Fruit fly (Drosophila melanogaster) whole organism, pupa: ENCODE data around the gene Elys.

Source experiments
- CG14655 ChIP-seq: fragments of 200-800 bp; sonication (Bioruptor generic); optimal IDR thresholded peaks from 3 replicates; lab custom pipeline; 2017; ENCODE audit warnings: mild to moderate bottlenecking, missing biosample characterization, missing genetic modification reagents, missing genetic modification characterization
- CG15710 ChIP-seq: fragments of 200-800 bp; sonication (Bioruptor generic); optimal IDR thresholded peaks from 2 replicates; lab custom pipeline; 2018; ENCODE audit warnings: missing biosample characterization, mild to moderate bottlenecking, missing genetic modification characterization, moderate library complexity
- CG8159 ChIP-seq: fragments of 200-800 bp; sonication (Bioruptor generic); optimal IDR thresholded peaks from 3 replicates; lab custom pipeline; 2018; ENCODE audit warnings: missing biosample characterization, mild to moderate bottlenecking, missing genetic modification characterization, moderate library complexity
- EcR ChIP-seq: fragments of 200-800 bp; sonication (Bioruptor generic); optimal IDR thresholded peaks from 3 replicates; lab custom pipeline; 2019; ENCODE audit warnings: missing biosample characterization, missing genetic modification characterization, mild to moderate bottlenecking, moderate library complexity, missing genetic modification reagents
- Pif1B ChIP-seq: fragments of 200-800 bp; sonication (Bioruptor generic); optimal IDR thresholded peaks from 3 replicates; lab custom pipeline; 2016; ENCODE audit warnings: missing biosample characterization, missing genetic modification characterization

dm6 chrX:19606971-19607370, 45.1 kb upstream of the Elys start:
- TF ChIP-seq CG15710 (tag; lab: Kevin White, UChicago) (no peak), Pif1B (GFP tag; lab: Kevin White, UChicago) (no peak), CG8159 (tag; lab: Kevin White, UChicago) (no peak), EcR (GFP tag; lab: Kevin White, UChicago) (no peak), CG14655 (GFP tag; lab: Kevin White, UChicago) (no peak)
